Fruit fly (Drosophila melanogaster): ENCODE measurements around the gene CG14440.

- no peak for TF ChIP-seq psq (optimal IDR thresholded peaks at IDR 0.05)
- no peak for TF ChIP-seq CG8478 (optimal IDR thresholded peaks at IDR 0.05)
- TF ChIP-seq pan (optimal IDR thresholded peaks at IDR 0.05), result no peak
- no peak for TF ChIP-seq usp (GFP tag; optimal IDR thresholded peaks at IDR 0.05)
- no peak for TF ChIP-seq EcR (GFP tag; optimal IDR thresholded peaks at IDR 0.05)
- TF ChIP-seq Dll (optimal IDR thresholded peaks at IDR 0.05), result no peak
Observed at dm6 chrX:6711295-6711694, 12.9 kb upstream of the CG14440 start.
